Worm (Caenorhabditis elegans): Measurements from ENCODE around the gene Y81G3A.2.
"Not testable (repeated sequence)": the region's sequence is repeated elsewhere in the genome, so short reads cannot be mapped to it uniquely, and the experiment has no call there.

- not testable (repeated sequence) for TF ChIP-seq mxl-1 (tag; optimal IDR thresholded peaks at IDR 0.05); efl-1 (GFP tag; optimal IDR thresholded peaks at IDR 0.05); F39B2.1 (GFP tag; IDR thresholded peaks at IDR 0.05); sdz-38 (tag; optimal IDR thresholded peaks at IDR 0.05); lir-1 (GFP tag; conservative IDR thresholded peaks at IDR 0.05); unc-62 (GFP tag; optimal IDR thresholded peaks at IDR 0.05)
Measured at ce11 chrII:13039141-13039540, 41.6 kb upstream of the Y81G3A.2 start.

Data from whole organism, young adult.